Worm (Caenorhabditis elegans) whole organism, L3 larva: ENCODE measurements around the gene F27C8.2.

Experiments
- ceh-82 ChIP-seq: fragments of 150-350 bp; optimal IDR thresholded peaks from 2 replicates; lab custom pipeline; 2014; ENCODE audit warnings: missing biosample characterization, missing genetic modification characterization
- egl-27 ChIP-seq: sonication (generic microtip); optimal IDR thresholded peaks from 4 replicates; lab custom pipeline; 2017; ENCODE audit warnings: missing biosample characterization, missing genetic modification reagents, missing genetic modification characterization
- eor-1 ChIP-seq, 2 experiments: fragments of 150-350 bp; optimal IDR thresholded peaks; 2 replicates each; lab custom pipeline; 2014 to 2018; ENCODE audit warnings: missing biosample characterization in 2 of 2, missing genetic modification characterization in 2 of 2
- lin-39 ChIP-seq: fragments of 150-350 bp; optimal IDR thresholded peaks from 2 replicates; lab custom pipeline; 2018; ENCODE audit warnings: missing biosample characterization, missing genetic modification reagents, missing genetic modification characterization
- lsy-12 ChIP-seq: sonication (generic microtip); optimal IDR thresholded peaks from 2 replicates; lab custom pipeline; 2016; ENCODE audit warnings: mild to moderate bottlenecking, missing genetic modification characterization, missing compliant biosample characterization
- mdl-1 ChIP-seq: fragments of 150-350 bp; optimal IDR thresholded peaks from 2 replicates; lab custom pipeline; 2014; ENCODE audit warnings: missing biosample characterization, missing genetic modification characterization
- nfya-1 ChIP-seq: sonication (generic microtip); optimal IDR thresholded peaks from 2 replicates; lab custom pipeline; 2017; ENCODE audit warnings: missing genetic modification characterization, mild to moderate bottlenecking, missing compliant biosample characterization, antibody characterized with exemption, moderate library complexity; ENCODE audit not compliant: insufficient read depth
- nhr-12 ChIP-seq: fragments of 150-350 bp; optimal IDR thresholded peaks from 2 replicates; lab custom pipeline; 2014; ENCODE audit warnings: missing biosample characterization, missing genetic modification characterization
- nhr-28 ChIP-seq: fragments of 150-350 bp; optimal IDR thresholded peaks from 2 replicates; lab custom pipeline; 2014; ENCODE audit warnings: missing biosample characterization, missing genetic modification characterization
- nhr-77 ChIP-seq: fragments of 150-350 bp; optimal IDR thresholded peaks from 2 replicates; lab custom pipeline; 2014; ENCODE audit warnings: missing biosample characterization, missing genetic modification characterization
- pha-4 ChIP-seq: fragments of 150-350 bp; optimal IDR thresholded peaks from 2 replicates; lab custom pipeline; 2014; ENCODE audit warnings: missing biosample characterization, missing genetic modification reagents, missing genetic modification characterization
- snpc-4 ChIP-seq: fragments of 150-350 bp; optimal IDR thresholded peaks from 2 replicates; lab custom pipeline; 2014; ENCODE audit warnings: missing biosample characterization, missing genetic modification characterization
- tbx-2 ChIP-seq: sonication (generic microtip); optimal IDR thresholded peaks from 2 replicates; lab custom pipeline; 2016; ENCODE audit warnings: mild to moderate bottlenecking, missing genetic modification characterization, missing compliant biosample characterization
- ztf-4 ChIP-seq: fragments of 150-350 bp; optimal IDR thresholded peaks from 2 replicates; lab custom pipeline; 2014; ENCODE audit warnings: missing biosample characterization, missing genetic modification characterization

DNA sequence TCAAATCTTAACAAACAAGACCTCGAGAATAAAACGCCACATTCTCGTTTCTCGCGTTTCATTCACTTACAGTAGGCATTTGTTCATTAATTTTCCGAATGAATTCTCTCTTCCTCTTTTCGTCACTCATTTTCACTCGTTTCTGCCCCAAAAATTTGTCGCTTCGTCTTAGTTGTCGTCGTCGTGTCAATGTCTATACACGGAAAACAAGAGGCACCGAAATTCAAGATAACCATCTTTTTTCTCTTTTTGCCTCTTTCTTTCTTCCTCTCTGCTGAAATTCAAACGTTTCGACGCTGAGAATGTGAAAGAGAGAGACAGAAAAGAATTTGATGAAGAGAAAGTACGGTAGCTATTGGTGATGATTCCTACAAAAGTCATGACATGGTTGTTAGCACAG, 21.9 kb downstream of the F27C8.2 start:
- TF ChIP-seq eor-1 (tag; optimal IDR thresholded peaks at IDR 0.05; lab: Kevin White, UChicago) (no peak), lin-39 (tag; lab: Kevin White, UChicago) (no peak), nhr-12 (tag; lab: Kevin White, UChicago) (no peak), mdl-1 (tag; lab: Kevin White, UChicago) (no peak), snpc-4 (tag; lab: Kevin White, UChicago) (no peak), lsy-12 (no peak), nhr-77 (tag; lab: Kevin White, UChicago) (no peak), pha-4 (tag; lab: Kevin White, UChicago) (no peak), ceh-82 (tag; lab: Kevin White, UChicago) (no peak), nfya-1 (no peak), tbx-2 (tag; lab: Kevin White, UChicago) (no peak), egl-27 (tag; lab: Kevin White, UChicago) (no peak), nhr-28 (tag; lab: Kevin White, UChicago) (no peak), ztf-4 (tag; lab: Kevin White, UChicago) (no peak)
